Worm (Caenorhabditis elegans): Measurements from ENCODE around the gene dhps-1.
A peak's percentile ranks its signal among the peaks of the same experiment; 100 is the strongest.

Gene dhps-1

ce11 chrII:11962083-11962482, 30.7 kb upstream of the dhps-1 start, which contains the start of the genes W03C9.1 and W03C9.2:
Gene W03C9.1, minus strand, starts transcription at chrII:11962128.
Gene W03C9.2, plus strand, starts transcription at chrII:11962368.
- no peak for TF ChIP-seq ceh-13 (GFP tag; optimal IDR thresholded peaks at IDR 0.05)
- no peak for TF ChIP-seq ets-7 (tag; optimal IDR thresholded peaks at IDR 0.05)
- TF ChIP-seq ceh-36 (tag; optimal IDR thresholded peaks at IDR 0.05), result no peak
- TF ChIP-seq tbx-37 (GFP tag; conservative IDR thresholded peaks at IDR 0.05), result no peak
- no peak for TF ChIP-seq hnd-1 (tag; optimal IDR thresholded peaks at IDR 0.05)
- no peak for TF ChIP-seq ama-1 (optimal IDR thresholded peaks at IDR 0.05)
- TF ChIP-seq tbx-11 (GFP tag; IDR thresholded peaks at IDR 0.05), result no peak
- TF ChIP-seq B0310.2 (tag; optimal IDR thresholded peaks at IDR 0.05), result no peak

- TF ChIP-seq hmg-4 (GFP tag; optimal IDR thresholded peaks at IDR 0.05), result no peak
- no peak for TF ChIP-seq hmbx-1 (tag; optimal IDR thresholded peaks at IDR 0.05)
- TF ChIP-seq tra-4 (tag; optimal IDR thresholded peaks at IDR 0.05), result no peak
Measured at ce11 chrII:11963132-11963630, 29.6 kb upstream of the dhps-1 start.

- TF ChIP-seq hnd-1 (tag; optimal IDR thresholded peaks at IDR 0.05) (no peak), ceh-13 (GFP tag; optimal IDR thresholded peaks at IDR 0.05) (no peak), ceh-36 (tag; optimal IDR thresholded peaks at IDR 0.05) (no peak), ets-7 (tag; optimal IDR thresholded peaks at IDR 0.05) (no peak), aly-1 (tag; optimal IDR thresholded peaks at IDR 0.05) (no peak), tbx-11 (GFP tag; IDR thresholded peaks at IDR 0.05) (no peak), tra-4 (tag; optimal IDR thresholded peaks at IDR 0.05) (no peak), hmbx-1 (tag; optimal IDR thresholded peaks at IDR 0.05) (no peak)
Measured at ce11 chrII:11964847-11965246, 28.0 kb upstream of the dhps-1 start.

- TF ChIP-seq sea-1 (GFP tag; conservative IDR thresholded peaks at IDR 0.05) (no peak), flt-1 (GFP tag; IDR thresholded peaks at IDR 0.05) (no peak), hnd-1 (tag; optimal IDR thresholded peaks at IDR 0.05) (no peak), scrt-1 (GFP tag; IDR thresholded peaks at IDR 0.05) (no peak), ceh-13 (GFP tag; optimal IDR thresholded peaks at IDR 0.05) (no peak), hmg-4 (GFP tag; optimal IDR thresholded peaks at IDR 0.05) (no peak), B0310.2 (tag; optimal IDR thresholded peaks at IDR 0.05) (no peak), hmbx-1 (tag; optimal IDR thresholded peaks at IDR 0.05) (no peak), tbx-11 (GFP tag; IDR thresholded peaks at IDR 0.05) (no peak), ceh-36 (tag; optimal IDR thresholded peaks at IDR 0.05) (no peak), tra-4 (tag; optimal IDR thresholded peaks at IDR 0.05) (no peak), tbx-37 (GFP tag; conservative IDR thresholded peaks at IDR 0.05) (no peak)
Measured at ce11 chrII:11966602-11967001, 26.2 kb upstream of the dhps-1 start, which contains the start of gene rab-7. Gene rab-7, minus strand, starts transcription at chrII:11966931.

- TF ChIP-seq pes-1 (GFP tag; IDR thresholded peaks at IDR 0.05) (peak; percentile 82), hnd-1 (tag; optimal IDR thresholded peaks at IDR 0.05) (peak; percentile 54), B0310.2 (tag; optimal IDR thresholded peaks at IDR 0.05) (peak; percentile 71), ama-1 (optimal IDR thresholded peaks at IDR 0.05) (no peak), ets-7 (tag; optimal IDR thresholded peaks at IDR 0.05) (peak; percentile 78), hmg-4 (GFP tag; optimal IDR thresholded peaks at IDR 0.05) (peak; percentile 85), tra-4 (tag; optimal IDR thresholded peaks at IDR 0.05) (peak; percentile 62), ceh-13 (GFP tag; optimal IDR thresholded peaks at IDR 0.05) (peak; percentile 62), flt-1 (GFP tag; IDR thresholded peaks at IDR 0.05) (peak; percentile 53), hmbx-1 (tag; optimal IDR thresholded peaks at IDR 0.05) (peak; percentile 36), aly-1 (tag; optimal IDR thresholded peaks at IDR 0.05) (peak; percentile 35), tbx-37 (GFP tag; conservative IDR thresholded peaks at IDR 0.05) (peak; percentile 62; the same call in 1 of the 2 replicates), scrt-1 (GFP tag; IDR thresholded peaks at IDR 0.05) (peak; percentile 59; the same call in 1 of the 2 replicates), ceh-36 (tag; optimal IDR thresholded peaks at IDR 0.05) (no peak), F13C5.2 (tag; optimal IDR thresholded peaks at IDR 0.05) (peak; percentile 79), sea-1 (GFP tag; conservative IDR thresholded peaks at IDR 0.05) (peak; percentile 69), tbx-11 (GFP tag; IDR thresholded peaks at IDR 0.05) (0 out of 2 replicates have a peak, but pooled peaks have one; percentile 46)
Measured at ce11 chrII:11967507-11968127, 25.2 kb upstream of the dhps-1 start, which contains the start of gene W03C9.5. Gene W03C9.5, minus strand, starts transcription at chrII:11967544.

ce11 chrII:11968275-11968674, 24.5 kb upstream of the dhps-1 start, which contains the start of gene mex-1:
Gene mex-1, plus strand, starts transcription at chrII:11968637.
- TF ChIP-seq tbx-11 (GFP tag; IDR thresholded peaks at IDR 0.05), result no peak

ce11 chrII:11969033-11969432, 23.8 kb upstream of the dhps-1 start:
- no peak for TF ChIP-seq ceh-13 (GFP tag; optimal IDR thresholded peaks at IDR 0.05)
- no peak for TF ChIP-seq pes-1 (GFP tag; IDR thresholded peaks at IDR 0.05)
- no peak for TF ChIP-seq hmbx-1 (tag; optimal IDR thresholded peaks at IDR 0.05)
- no peak for TF ChIP-seq tra-4 (tag; optimal IDR thresholded peaks at IDR 0.05)
- no peak for TF ChIP-seq ceh-36 (tag; optimal IDR thresholded peaks at IDR 0.05)
- no peak for TF ChIP-seq hmg-4 (GFP tag; optimal IDR thresholded peaks at IDR 0.05)
- no peak for TF ChIP-seq ets-7 (tag; optimal IDR thresholded peaks at IDR 0.05)

ce11 chrII:11971009-11971636, 21.7 kb upstream of the dhps-1 start:
- TF ChIP-seq sea-1 (GFP tag; conservative IDR thresholded peaks at IDR 0.05) (no peak), aly-1 (tag; optimal IDR thresholded peaks at IDR 0.05) (no peak), F13C5.2 (tag; optimal IDR thresholded peaks at IDR 0.05) (no peak), hmg-4 (GFP tag; optimal IDR thresholded peaks at IDR 0.05) (no peak), ets-7 (tag; optimal IDR thresholded peaks at IDR 0.05) (no peak), ama-1 (optimal IDR thresholded peaks at IDR 0.05) (no peak), scrt-1 (GFP tag; IDR thresholded peaks at IDR 0.05) (no peak)

All from whole organism, early embryonic.